Worm (Caenorhabditis elegans) whole organism, L1 larva: ENCODE results near the gene skr-9.

ENCODE experiments used
- elt-2 ChIP-seq: sonication (generic microtip); optimal IDR thresholded peaks from 2 replicates; lab custom pipeline; 2016; ENCODE audit warnings: missing genetic modification characterization, mild to moderate bottlenecking, inconsistent platforms, missing compliant biosample characterization, missing genetic modification reagents
- fos-1 ChIP-seq: fragments of 150-350 bp; optimal IDR thresholded peaks from 2 replicates; lab custom pipeline; 2014; ENCODE audit warnings: missing biosample characterization, missing genetic modification characterization
- lir-3 ChIP-seq: sonication (generic microtip); optimal IDR thresholded peaks from 2 replicates; lab custom pipeline; 2016; ENCODE audit warnings: mild to moderate bottlenecking, missing genetic modification characterization, moderate library complexity, missing compliant biosample characterization; ENCODE audit not compliant: poor library complexity
- mdl-1 ChIP-seq, 2 experiments: fragments of 150-350 bp; optimal IDR thresholded peaks; 2 replicates each; lab custom pipeline; 2014 to 2017; ENCODE audit warnings: missing biosample characterization in 2 of 2, missing genetic modification characterization in 2 of 2, inconsistent platforms in 1 of 2
- nhr-76 ChIP-seq: sonication (generic microtip); optimal IDR thresholded peaks from 2 replicates; lab custom pipeline; 2017; ENCODE audit warnings: missing biosample characterization, missing genetic modification characterization
- nhr-77 ChIP-seq: fragments of 150-350 bp; optimal IDR thresholded peaks from 2 replicates; lab custom pipeline; 2014; ENCODE audit warnings: missing biosample characterization, missing genetic modification characterization
- pqm-1 ChIP-seq: sonication (generic microtip); optimal IDR thresholded peaks from 3 replicates; lab custom pipeline; 2017; ENCODE audit warnings: missing biosample characterization, missing genetic modification characterization
- sox-4 ChIP-seq: sonication (generic microtip); optimal IDR thresholded peaks from 2 replicates; lab custom pipeline; 2016; ENCODE audit warnings: missing genetic modification characterization, missing compliant biosample characterization
- ztf-4 ChIP-seq: fragments of 150-350 bp; optimal IDR thresholded peaks from 2 replicates; lab custom pipeline; 2014; ENCODE audit warnings: missing biosample characterization, missing genetic modification characterization

ce11 chrIV:17183629-17184028, 20.3 kb downstream of the skr-9 start, which contains the start of gene col-138:
- TF ChIP-seq nhr-76 (tag; lab: Kevin White, UChicago) (no peak), lir-3 (no peak), mdl-1 (tag; optimal IDR thresholded peaks at IDR 0.05; lab: Kevin White, UChicago) (no peak), fos-1 (tag; lab: Kevin White, UChicago) (no peak), elt-2 (tag; lab: Kevin White, UChicago) (no peak), nhr-77 (no peak), ztf-4 (tag; lab: Kevin White, UChicago) (no peak), sox-4 (tag; lab: Kevin White, UChicago) (no peak), pqm-1 (no peak)
